Fruit fly (Drosophila melanogaster) whole organism, embryonic: ENCODE results near the gene dhd.
A peak's percentile ranks its signal among the peaks of the same experiment; 100 is the strongest.

Source experiments
- Abd-B ChIP-seq: fragments of 200-800 bp; sonication (Bioruptor generic); optimal IDR thresholded peaks from 2 replicates; lab custom pipeline; 2018; ENCODE audit warnings: missing biosample characterization, mild to moderate bottlenecking, missing genetic modification characterization, moderate library complexity
- CG10147 ChIP-seq: fragments of 200-800 bp; sonication (Bioruptor generic); optimal IDR thresholded peaks from 2 replicates; lab custom pipeline; 2019; ENCODE audit warnings: missing biosample characterization, mild to moderate bottlenecking, missing genetic modification characterization, moderate library complexity
- CG10267 ChIP-seq: fragments of 200-800 bp; sonication (Bioruptor generic); optimal IDR thresholded peaks from 2 replicates; lab custom pipeline; 2018; ENCODE audit warnings: missing biosample characterization, mild to moderate bottlenecking, missing genetic modification characterization, moderate library complexity
- CG10543 ChIP-seq: fragments of 200-800 bp; sonication (Bioruptor generic); optimal IDR thresholded peaks from 3 replicates; lab custom pipeline; 2017; ENCODE audit warnings: missing biosample characterization, mild to moderate bottlenecking, missing genetic modification characterization, moderate library complexity
- CG11504 ChIP-seq: fragments of 200-800 bp; sonication (Bioruptor generic); optimal IDR thresholded peaks from 3 replicates; lab custom pipeline; 2019; ENCODE audit warnings: missing biosample characterization, mild to moderate bottlenecking, missing genetic modification characterization, moderate library complexity
- CG11723 ChIP-seq: fragments of 200-800 bp; sonication (Bioruptor generic); optimal IDR thresholded peaks from 2 replicates; lab custom pipeline; 2017; ENCODE audit warnings: missing biosample characterization, mild to moderate bottlenecking, missing genetic modification characterization
- CG12744 ChIP-seq: fragments of 200-800 bp; sonication (Bioruptor generic); optimal IDR thresholded peaks from 2 replicates; lab custom pipeline; 2016; ENCODE audit warnings: missing biosample characterization, missing genetic modification characterization
- CG13424 ChIP-seq: fragments of 200-800 bp; sonication (Bioruptor generic); optimal IDR thresholded peaks from 2 replicates; lab custom pipeline; 2019; ENCODE audit warnings: missing biosample characterization, mild to moderate bottlenecking, missing genetic modification characterization, moderate library complexity
- CG15011 ChIP-seq: fragments of 200-800 bp; sonication (Bioruptor generic); optimal IDR thresholded peaks from 3 replicates; lab custom pipeline; 2018; ENCODE audit warnings: missing biosample characterization, mild to moderate bottlenecking, missing genetic modification characterization
- CG1647 ChIP-seq: fragments of 200-800 bp; sonication (Bioruptor generic); optimal IDR thresholded peaks from 3 replicates; lab custom pipeline; 2016; ENCODE audit warnings: missing biosample characterization, missing genetic modification characterization
- CG2129 ChIP-seq: fragments of 200-800 bp; sonication (Bioruptor generic); IDR thresholded peaks from 2 replicates; pipeline ENCODE4 v1.3.6; 2022; ENCODE audit warnings: missing biosample characterization, missing genetic modification characterization; ENCODE audit not compliant: partially characterized antibody
- CG3281 ChIP-seq: fragments of 200-800 bp; sonication (Bioruptor generic); optimal IDR thresholded peaks from 3 replicates; lab custom pipeline; 2017; ENCODE audit warnings: missing biosample characterization, mild to moderate bottlenecking, missing genetic modification characterization
- CG34376 ChIP-seq: fragments of 200-800 bp; sonication (Bioruptor generic); optimal IDR thresholded peaks from 2 replicates; lab custom pipeline; 2018; ENCODE audit warnings: missing biosample characterization, mild to moderate bottlenecking, missing genetic modification characterization
- CG4707 ChIP-seq: fragments of 200-800 bp; sonication (Bioruptor generic); optimal IDR thresholded peaks from 2 replicates; lab custom pipeline; 2018; ENCODE audit warnings: missing biosample characterization, mild to moderate bottlenecking, missing genetic modification characterization, moderate library complexity
- CG5180 ChIP-seq: fragments of 200-800 bp; sonication (Bioruptor generic); optimal IDR thresholded peaks from 3 replicates; lab custom pipeline; 2017; ENCODE audit warnings: missing biosample characterization, missing genetic modification characterization, mild to moderate bottlenecking, moderate library complexity, missing genetic modification reagents
- CG5245 ChIP-seq: fragments of 200-800 bp; sonication (Bioruptor generic); optimal IDR thresholded peaks from 3 replicates; lab custom pipeline; 2016; ENCODE audit warnings: missing biosample characterization, missing genetic modification characterization
- CG6813 ChIP-seq: fragments of 200-800 bp; sonication (Bioruptor generic); optimal IDR thresholded peaks from 2 replicates; lab custom pipeline; 2017; ENCODE audit warnings: missing biosample characterization, missing genetic modification characterization, mild to moderate bottlenecking, moderate library complexity, missing genetic modification reagents
- CG7987 ChIP-seq: fragments of 200-800 bp; sonication (Bioruptor generic); optimal IDR thresholded peaks from 2 replicates; lab custom pipeline; 2018; ENCODE audit warnings: missing biosample characterization, mild to moderate bottlenecking, missing genetic modification characterization, moderate library complexity
- CG9932 ChIP-seq: fragments of 200-800 bp; sonication (Bioruptor generic); IDR thresholded peaks from 2 replicates; pipeline ENCODE4 v1.3.6; 2022; ENCODE audit warnings: missing biosample characterization, missing genetic modification characterization
- CTCF ChIP-seq: fragments of 200-800 bp; sonication (Bioruptor generic); optimal IDR thresholded peaks from 2 replicates; lab custom pipeline; 2017; ENCODE audit warnings: missing biosample characterization, mild to moderate bottlenecking, missing genetic modification characterization, moderate library complexity
- Dbx ChIP-seq: fragments of 200-800 bp; sonication (Bioruptor generic); IDR thresholded peaks from 3 replicates; pipeline ENCODE4 v1.3.6; 2022; ENCODE audit warnings: missing biosample characterization, missing genetic modification characterization
- E2f1 ChIP-seq: fragments of 200-800 bp; sonication (Bioruptor generic); IDR thresholded peaks from 2 replicates; pipeline ENCODE4 v1.3.6; 2022; ENCODE audit warnings: missing biosample characterization, missing genetic modification characterization
- GATAe ChIP-seq: fragments of 200-800 bp; sonication (Bioruptor generic); conservative IDR thresholded peaks from 2 replicates; pipeline ENCODE4 v1.3.6; 2022; ENCODE audit warnings: missing biosample characterization, missing genetic modification characterization
- Lpt ChIP-seq: fragments of >200 bp; optimal IDR thresholded peaks from 2 replicates; lab custom pipeline; 2018; ENCODE audit warnings: missing biosample characterization, missing genetic modification characterization
- MBD-R2 ChIP-seq: fragments of 200-800 bp; sonication (Bioruptor generic); IDR thresholded peaks from 2 replicates; pipeline ENCODE4 v1.3.6; 2022; ENCODE audit warnings: missing biosample characterization, missing genetic modification characterization
- Med ChIP-seq: fragments of 200-800 bp; sonication (Bioruptor generic); peaks from one replicate; lab custom pipeline; 2016; ENCODE audit warnings: missing biosample characterization, missing genetic modification characterization, mild to moderate bottlenecking, inconsistent platforms, moderate library complexity
- Rfx ChIP-seq: fragments of 200-800 bp; sonication (Bioruptor generic); IDR thresholded peaks from 2 replicates; pipeline ENCODE4 v1.3.6; 2022; ENCODE audit warnings: missing biosample characterization, missing genetic modification characterization
- Sry-δ ChIP-seq: fragments of 200-800 bp; sonication (Bioruptor generic); optimal IDR thresholded peaks from 2 replicates; lab custom pipeline; 2016; ENCODE audit warnings: missing biosample characterization, missing genetic modification characterization
- Vsx1 ChIP-seq: fragments of 200-800 bp; sonication (Bioruptor generic); optimal IDR thresholded peaks from 2 replicates; lab custom pipeline; 2017; ENCODE audit warnings: missing biosample characterization, mild to moderate bottlenecking, missing genetic modification characterization, missing genetic modification reagents
- abd-A ChIP-seq: fragments of 200-800 bp; sonication (Bioruptor generic); optimal IDR thresholded peaks from 3 replicates; lab custom pipeline; 2019; ENCODE audit warnings: missing biosample characterization, mild to moderate bottlenecking, missing genetic modification characterization, moderate library complexity
- ac ChIP-seq: fragments of 200-800 bp; sonication (Bioruptor generic); optimal IDR thresholded peaks from 3 replicates; lab custom pipeline; 2017; ENCODE audit warnings: missing biosample characterization, mild to moderate bottlenecking, missing genetic modification characterization
- amos ChIP-seq: fragments of 200-800 bp; sonication (Bioruptor generic); IDR thresholded peaks from 2 replicates; pipeline ENCODE4 v1.3.6; 2022; ENCODE audit warnings: missing biosample characterization, missing genetic modification characterization; ENCODE audit not compliant: partially characterized antibody
- bab2 ChIP-seq: fragments of 200-800 bp; sonication (Bioruptor generic); optimal IDR thresholded peaks from 2 replicates; lab custom pipeline; 2016; ENCODE audit warnings: missing biosample characterization, missing genetic modification characterization
- corto ChIP-seq: fragments of 200-800 bp; sonication (Bioruptor generic); optimal IDR thresholded peaks from 2 replicates; lab custom pipeline; 2016; ENCODE audit warnings: missing biosample characterization, mild to moderate bottlenecking, missing genetic modification characterization, moderate library complexity
- danr ChIP-seq: fragments of 200-800 bp; sonication (Bioruptor generic); IDR thresholded peaks from 2 replicates; pipeline ENCODE4 v1.3.6; 2022; ENCODE audit warnings: missing biosample characterization, missing genetic modification characterization
- dimm ChIP-seq: fragments of 200-800 bp; sonication (Bioruptor generic); IDR thresholded peaks from 2 replicates; pipeline ENCODE4 v1.3.6; 2022; ENCODE audit warnings: missing biosample characterization, missing genetic modification characterization
- dpn ChIP-seq, 2 experiments: fragments of 200-800 bp; sonication (Bioruptor generic); optimal IDR thresholded peaks; 3 replicates each; lab custom pipeline; 2016; ENCODE audit warnings: missing biosample characterization in 2 of 2, missing genetic modification characterization in 2 of 2
- grau ChIP-seq: fragments of 200-800 bp; optimal IDR thresholded peaks from 3 replicates; lab custom pipeline; 2019; ENCODE audit warnings: missing biosample characterization, mild to moderate bottlenecking, missing genetic modification characterization, moderate library complexity
- gro ChIP-seq: fragments of 200-800 bp; sonication (Bioruptor generic); optimal IDR thresholded peaks from 2 replicates; lab custom pipeline; 2016; ENCODE audit warnings: missing biosample characterization, missing genetic modification characterization
- ind ChIP-seq: fragments of 200-800 bp; sonication (Bioruptor generic); optimal IDR thresholded peaks from 3 replicates; lab custom pipeline; 2016; ENCODE audit warnings: missing biosample characterization, missing genetic modification characterization
- org-1 ChIP-seq: fragments of 200-800 bp; sonication (Bioruptor generic); optimal IDR thresholded peaks from 2 replicates; lab custom pipeline; 2017; ENCODE audit warnings: missing biosample characterization, missing genetic modification characterization
- pb ChIP-seq: fragments of 200-800 bp; sonication (Bioruptor generic); optimal IDR thresholded peaks from 3 replicates; lab custom pipeline; 2016; ENCODE audit warnings: missing biosample characterization, missing genetic modification characterization
- pho ChIP-seq: fragments of 200-800 bp; sonication (Bioruptor generic); optimal IDR thresholded peaks from 2 replicates; lab custom pipeline; 2016; ENCODE audit warnings: missing biosample characterization, missing genetic modification characterization
- pzg ChIP-seq: fragments of 200-800 bp; sonication (Bioruptor generic); optimal IDR thresholded peaks from 3 replicates; lab custom pipeline; 2018; ENCODE audit warnings: missing biosample characterization, mild to moderate bottlenecking, missing genetic modification characterization, moderate library complexity
- slp2 ChIP-seq: fragments of 200-800 bp; sonication (Bioruptor generic); optimal IDR thresholded peaks from 2 replicates; lab custom pipeline; 2016; ENCODE audit warnings: missing biosample characterization, missing genetic modification characterization
- sqz ChIP-seq: fragments of 200-800 bp; sonication (Bioruptor generic); optimal IDR thresholded peaks from 3 replicates; lab custom pipeline; 2018; ENCODE audit warnings: missing biosample characterization, mild to moderate bottlenecking, missing genetic modification characterization
- stc ChIP-seq: fragments of 200-800 bp; sonication (Bioruptor generic); IDR thresholded peaks from 2 replicates; pipeline ENCODE4 v1.3.6; 2022; ENCODE audit warnings: missing biosample characterization, missing genetic modification characterization
- stwl ChIP-seq: fragments of 200-800 bp; sonication (Bioruptor generic); optimal IDR thresholded peaks from 3 replicates; lab custom pipeline; 2018; ENCODE audit warnings: missing biosample characterization, mild to moderate bottlenecking, missing genetic modification characterization, moderate library complexity
- yki ChIP-seq: fragments of >200 bp; optimal IDR thresholded peaks from 3 replicates; lab custom pipeline; 2018
- z ChIP-seq: fragments of 200-800 bp; sonication (Bioruptor generic); IDR thresholded peaks from 3 replicates; pipeline ENCODE4 v1.3.6; 2022; ENCODE audit warnings: missing biosample characterization, missing genetic modification characterization
- zen2 ChIP-seq: fragments of 200-800 bp; sonication (Bioruptor generic); IDR thresholded peaks from 3 replicates; pipeline ENCODE4 v1.3.6; 2022; ENCODE audit warnings: missing biosample characterization, missing genetic modification characterization; ENCODE audit not compliant: partially characterized antibody
- zf30C ChIP-seq: fragments of 200-800 bp; sonication (Bioruptor generic); optimal IDR thresholded peaks from 3 replicates; lab custom pipeline; 2018; ENCODE audit warnings: missing biosample characterization, mild to moderate bottlenecking, missing genetic modification characterization

The dhd gene

dm6 chrX:5289692-5290091 lies 22.3 kb upstream of the dhd start (continued):
- TF ChIP-seq CG10267 (no peak), ind (GFP tag; lab: Kevin White, UChicago) (no peak), dpn (GFP tag; optimal IDR thresholded peaks at IDR 0.05; lab: Kevin White, UChicago) (no peak), CG11504 (peak; percentile 49), CG3281 (GFP tag; lab: Kevin White, UChicago) (no peak), CG4707 (GFP tag; lab: Kevin White, UChicago) (no peak), Med (GFP tag; lab: Kevin White, UChicago) (peak; percentile 46), gro (GFP tag; lab: Kevin White, UChicago) (no peak), corto (no peak), grau (tag; lab: Kevin White, UChicago) (no peak), pzg (GFP tag; lab: Kevin White, UChicago) (no peak), ac (GFP tag; lab: Kevin White, UChicago) (no peak), Vsx1 (GFP tag; lab: Kevin White, UChicago) (peak; percentile 55), CG10147 (GFP tag; lab: Kevin White, UChicago) (no peak), z (peak; percentile 56; the same call in 1 of the 3 replicates), CG12744 (no peak), Abd-B (GFP tag; lab: Kevin White, UChicago) (no peak), sqz (GFP tag; lab: Kevin White, UChicago) (no peak), bab2 (GFP tag; lab: Kevin White, UChicago) (no peak), CG13424 (tag; lab: Kevin White, UChicago) (no peak), CG11723 (no peak), zen2 (GFP tag; lab: Robert Waterston, UW) (no peak), Rfx (peak; percentile 47; the same call in 1 of the 2 replicates), CG1647 (GFP tag; lab: Kevin White, UChicago) (no peak), Lpt (GFP tag; lab: Kevin White, UChicago) (no peak), amos (GFP tag; lab: Robert Waterston, UW) (peak; percentile 61), MBD-R2 (GFP tag; lab: Robert Waterston, UW) (no peak), CG15011 (GFP tag; lab: Kevin White, UChicago) (no peak), Dbx (GFP tag; lab: Robert Waterston, UW) (peak; percentile 42; the same call in 1 of the 3 replicates), abd-A (tag; lab: Kevin White, UChicago) (no peak), yki (lab: Kevin White, UChicago) (no peak), CG2129 (GFP tag; lab: Robert Waterston, UW) (no peak), CG7987 (GFP tag; lab: Kevin White, UChicago) (no peak), stwl (tag; lab: Kevin White, UChicago) (peak; percentile 37), org-1 (GFP tag; lab: Kevin White, UChicago) (no peak), zf30C (GFP tag; lab: Kevin White, UChicago) (no peak), E2f1 (GFP tag; lab: Robert Waterston, UW) (no peak), CG10543 (GFP tag; lab: Kevin White, UChicago) (no peak), Sry-δ (no peak), pb (GFP tag; lab: Kevin White, UChicago) (no peak), CG34376 (GFP tag; lab: Kevin White, UChicago) (no peak), slp2 (GFP tag; lab: Kevin White, UChicago) (no peak), danr (no peak), CG5180 (GFP tag; lab: Kevin White, UChicago) (no peak), stc (GFP tag; lab: Robert Waterston, UW) (no peak), CG9932 (GFP tag; lab: Robert Waterston, UW) (no peak), CTCF (GFP tag; lab: Kevin White, UChicago) (peak; percentile 93), CG5245 (GFP tag; lab: Kevin White, UChicago) (peak; percentile 2), dimm (GFP tag; lab: Robert Waterston, UW) (no peak), GATAe (no peak), pho (GFP tag; lab: Kevin White, UChicago) (no peak), CG6813 (GFP tag; lab: Kevin White, UChicago) (no peak)
